Worm (Caenorhabditis elegans) whole organism, mixed stage, embryonic: Measurements from ENCODE around the gene C50E3.7.

Experiments
- ces-1 ChIP-seq: fragments of 150-350 bp; optimal IDR thresholded peaks from 2 replicates; lab custom pipeline; 2014; ENCODE audit warnings: missing biosample characterization, missing genetic modification reagents, missing genetic modification characterization
- drap-1 ChIP-seq: fragments of 200-800 bp; sonication (Bioruptor generic); optimal IDR thresholded peaks from 3 replicates; lab custom pipeline; 2018; ENCODE audit warnings: mild to moderate bottlenecking, missing genetic modification characterization, missing compliant biosample characterization
- elt-3 ChIP-seq: fragments of 150-350 bp; optimal IDR thresholded peaks from 2 replicates; lab custom pipeline; 2014; ENCODE audit warnings: missing biosample characterization, missing genetic modification characterization
- lin-13 ChIP-seq: fragments of 150-350 bp; optimal IDR thresholded peaks from 2 replicates; lab custom pipeline; 2014; ENCODE audit warnings: missing biosample characterization, missing genetic modification characterization
- mls-2 ChIP-seq: sonication (generic microtip); optimal IDR thresholded peaks from 2 replicates; lab custom pipeline; 2016; ENCODE audit warnings: mild to moderate bottlenecking, missing genetic modification characterization, moderate library complexity, missing compliant biosample characterization
- nhr-12 ChIP-seq: fragments of 150-350 bp; optimal IDR thresholded peaks from 2 replicates; lab custom pipeline; 2014; ENCODE audit warnings: missing biosample characterization, missing genetic modification characterization
- nhr-76 ChIP-seq: sonication (generic microtip); optimal IDR thresholded peaks from 2 replicates; lab custom pipeline; 2017; ENCODE audit warnings: missing biosample characterization, missing genetic modification characterization
- pha-4 ChIP-seq: fragments of 150-350 bp; optimal IDR thresholded peaks from 2 replicates; lab custom pipeline; 2018; ENCODE audit warnings: missing biosample characterization, missing genetic modification reagents, missing genetic modification characterization
- sem-2 ChIP-seq: fragments of 200-800 bp; sonication (Bioruptor generic); optimal IDR thresholded peaks from 2 replicates; lab custom pipeline; 2018; ENCODE audit warnings: mild to moderate bottlenecking, missing genetic modification characterization, missing compliant biosample characterization
- sptf-1 ChIP-seq: sonication (generic microtip); optimal IDR thresholded peaks from 2 replicates; lab custom pipeline; 2017; ENCODE audit warnings: mild to moderate bottlenecking, missing genetic modification characterization, moderate library complexity, missing compliant biosample characterization
- unc-120 ChIP-seq: sonication (generic microtip); optimal IDR thresholded peaks from 2 replicates; lab custom pipeline; 2017; ENCODE audit warnings: missing genetic modification characterization, missing compliant biosample characterization; ENCODE audit not compliant: poor library complexity, severe bottlenecking
- unc-62 ChIP-seq: fragments of 150-350 bp; optimal IDR thresholded peaks from 2 replicates; lab custom pipeline; 2014; ENCODE audit warnings: missing biosample characterization, missing genetic modification reagents, missing genetic modification characterization
- ztf-11 ChIP-seq: fragments of 150-350 bp; optimal IDR thresholded peaks from 2 replicates; lab custom pipeline; 2014; ENCODE audit warnings: missing biosample characterization, missing genetic modification characterization

- TF ChIP-seq pha-4 (tag; lab: Kevin White, UChicago) = no peak
- no peak for TF ChIP-seq ztf-11 (tag; lab: Kevin White, UChicago)
- TF ChIP-seq nhr-12 (tag; lab: Kevin White, UChicago) = no peak
- TF ChIP-seq unc-62 = no peak
- TF ChIP-seq lin-13 (tag; lab: Kevin White, UChicago) = no peak
- TF ChIP-seq drap-1 (GFP tag; lab: Kevin White, UChicago) = no peak
- no peak for TF ChIP-seq sem-2 (GFP tag; lab: Kevin White, UChicago)
- TF ChIP-seq unc-120 = no peak
- TF ChIP-seq sptf-1 (tag; lab: Kevin White, UChicago) = no peak
- no peak for TF ChIP-seq mls-2 (tag; lab: Kevin White, UChicago)
- TF ChIP-seq nhr-76 (tag; lab: Kevin White, UChicago) = no peak
- TF ChIP-seq elt-3 (tag; lab: Kevin White, UChicago) = no peak
- no peak for TF ChIP-seq ces-1 (GFP tag; lab: Kevin White, UChicago)
These were observed 45.2 kb upstream of the C50E3.7 start, which contains the start of gene F07C4.11 for ce11 chrV:7643416-7643815.
